Worm (Caenorhabditis elegans) whole organism, midembryonic: ENCODE results near the gene F23B12.1.
"Not testable (repeated sequence)": the region's sequence is repeated elsewhere in the genome, so short reads cannot be mapped to it uniquely, and the experiment has no call there.

Experiments used
- T22C8.4 ChIP-seq: fragments of 200-800 bp; sonication (Bioruptor generic); IDR thresholded peaks from 2 replicates; pipeline ENCODE4 v1.3.6; 2022; ENCODE audit warnings: missing genetic modification characterization, missing compliant biosample characterization
- cog-1 ChIP-seq: sonication (generic microtip); optimal IDR thresholded peaks from 2 replicates; lab custom pipeline; 2016; ENCODE audit warnings: missing genetic modification characterization, missing compliant biosample characterization
- flt-1 ChIP-seq: fragments of 200-800 bp; sonication (Bioruptor generic); IDR thresholded peaks from 2 replicates; pipeline ENCODE4 v1.3.6; 2022; ENCODE audit warnings: missing genetic modification characterization, missing compliant biosample characterization
- klf-2 ChIP-seq: fragments of 200-800 bp; sonication (Bioruptor generic); conservative IDR thresholded peaks from 2 replicates; pipeline ENCODE4 v1.3.6; 2022; ENCODE audit warnings: missing genetic modification reagents, missing genetic modification characterization, missing compliant biosample characterization
- med-1 ChIP-seq: sonication (generic microtip); optimal IDR thresholded peaks from 2 replicates; lab custom pipeline; 2017; ENCODE audit warnings: missing genetic modification characterization, mild to moderate bottlenecking, missing compliant biosample characterization, antibody characterized with exemption, missing genetic modification reagents; ENCODE audit not compliant: insufficient read depth
- ref-1 ChIP-seq: fragments of 200-800 bp; sonication (Bioruptor generic); conservative IDR thresholded peaks from 2 replicates; pipeline ENCODE4 v1.3.6; 2022; ENCODE audit warnings: missing genetic modification reagents, missing genetic modification characterization, missing compliant biosample characterization
- tab-1 ChIP-seq: fragments of 200-800 bp; sonication (Bioruptor generic); IDR thresholded peaks from 2 replicates; pipeline ENCODE4 v1.3.6; 2022; ENCODE audit warnings: missing genetic modification characterization, missing compliant biosample characterization
- ztf-23 ChIP-seq: fragments of 200-800 bp; sonication (Bioruptor generic); IDR thresholded peaks from 2 replicates; pipeline ENCODE4 v1.3.6; 2022; ENCODE audit warnings: missing genetic modification reagents, missing genetic modification characterization, missing compliant biosample characterization
- ztf-29 ChIP-seq: fragments of 200-800 bp; sonication (Bioruptor generic); IDR thresholded peaks from 2 replicates; pipeline ENCODE4 v1.3.6; 2022; ENCODE audit warnings: missing genetic modification reagents, missing genetic modification characterization, missing compliant biosample characterization

F23B12.1 gene

DNA sequence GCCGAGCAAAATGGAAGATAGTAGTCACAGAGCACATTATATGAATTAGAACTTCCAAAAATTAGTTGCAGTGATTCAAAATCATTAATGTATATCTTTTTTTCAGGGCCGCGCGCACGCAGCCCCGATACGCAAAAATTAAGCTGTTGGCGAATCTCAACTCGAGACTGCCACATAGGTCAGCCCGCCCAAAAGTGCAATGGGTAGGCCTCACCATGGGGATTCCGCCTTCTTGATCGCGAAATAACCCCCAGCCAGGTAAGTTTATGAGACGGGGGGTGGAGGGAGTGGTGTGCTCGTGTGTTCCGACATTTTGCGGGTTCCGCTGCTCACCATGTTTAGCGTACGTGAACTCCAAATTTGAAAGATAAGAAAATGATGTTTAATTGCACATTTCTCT is 34.1 kb downstream of the F23B12.1 start, which contains the start of gene F08H9.3:
TSS of gene F08H9.3 (minus strand) at position 252 of the 400 bp plus-strand sequence.
- not testable (repeated sequence) for TF ChIP-seq cog-1 (tag; lab: Kevin White, UChicago); ztf-29 (GFP tag; lab: Robert Waterston, UW); klf-2

- TF ChIP-seq ztf-23 (GFP tag; lab: Robert Waterston, UW) (no peak), cog-1 (tag; lab: Kevin White, UChicago) (no peak), klf-2 (no peak), ztf-29 (GFP tag; lab: Robert Waterston, UW) (no peak), ref-1 (no peak), tab-1 (no peak), flt-1 (no peak), med-1 (GFP tag; lab: Kevin White, UChicago) (no peak), T22C8.4 (GFP tag; lab: Robert Waterston, UW) (no peak)
Measured at ce11 chrV:14464368-14464767, 35.4 kb downstream of the F23B12.1 start, which contains the start of gene F08H9.4. F08H9.4 (minus strand) TSS chrV:14464428.

DNA sequence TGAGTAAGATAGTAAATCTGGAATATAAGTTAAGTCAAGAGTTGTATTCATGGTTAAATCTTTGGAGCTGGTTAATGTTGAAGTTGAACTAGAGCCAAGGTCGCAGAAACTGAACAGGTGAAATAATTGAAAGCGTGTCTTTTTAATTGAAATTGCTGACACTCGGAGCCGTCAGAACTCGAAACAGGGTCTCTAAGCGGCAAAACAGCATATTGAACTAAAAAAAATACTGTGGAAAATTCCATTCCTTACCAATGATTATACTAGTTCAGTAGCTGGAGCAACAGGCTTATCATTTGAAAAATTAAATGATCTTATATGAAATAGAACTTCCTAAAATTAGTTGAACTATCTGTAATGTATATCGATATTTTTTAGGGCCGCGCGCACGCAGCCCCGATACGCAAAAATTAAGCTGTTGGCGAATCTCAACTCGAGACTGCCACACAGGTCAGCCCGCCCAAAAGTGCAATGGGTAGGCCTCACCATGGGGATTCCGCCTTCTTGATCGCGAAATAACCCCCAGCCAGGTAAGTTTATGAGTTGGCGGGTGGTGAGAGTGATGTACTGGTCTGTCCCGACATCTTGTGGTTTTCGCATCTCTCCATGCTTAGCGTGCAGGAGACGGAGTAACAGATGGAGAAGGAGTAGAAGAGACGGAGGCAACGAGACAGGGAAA is 39.4 kb downstream of the F23B12.1 start, which contains the start of gene srz-97:
TSS of gene srz-97 (minus strand) at position 51 of the 679 bp plus-strand sequence.
- TF ChIP-seq ztf-23 (GFP tag; lab: Robert Waterston, UW) (no peak), flt-1 (0 out of 2 replicates have a peak, but pooled peaks have one; percentile 11), klf-2 (no peak), tab-1 (no peak), med-1 (GFP tag; lab: Kevin White, UChicago) (no peak), T22C8.4 (GFP tag; lab: Robert Waterston, UW) (no peak), ref-1 (0 out of 2 replicates have a peak, but pooled peaks have one; percentile 41), ztf-29 (GFP tag; lab: Robert Waterston, UW) (no peak), cog-1 (tag; lab: Kevin White, UChicago) (no peak)

DNA sequence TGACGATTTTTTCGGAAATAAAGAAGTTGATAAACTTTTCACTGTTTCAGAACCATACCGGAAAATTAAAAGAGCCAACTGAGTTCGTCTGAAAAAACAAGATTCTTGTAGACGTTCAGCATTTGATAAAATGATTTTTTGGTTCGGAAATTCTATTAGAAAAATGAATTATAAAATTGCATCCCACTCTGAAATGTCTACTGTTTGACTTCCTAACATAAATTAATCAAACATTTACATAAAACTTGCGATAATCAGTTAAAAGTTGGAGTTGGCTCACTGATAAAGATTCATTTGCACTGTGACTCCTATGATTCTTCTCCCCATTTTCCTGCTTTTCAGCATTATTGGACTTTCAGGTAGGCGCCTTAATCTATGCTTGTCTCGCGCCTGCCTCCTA is 40.0 kb downstream of the F23B12.1 start, which contains the start of gene clec-57:
TSS of gene clec-57 (plus strand) at position 301 of the 400 bp plus-strand sequence.
- TF ChIP-seq med-1 (GFP tag; lab: Kevin White, UChicago) (no peak), flt-1 (no peak), ztf-23 (GFP tag; lab: Robert Waterston, UW) (no peak), tab-1 (no peak), klf-2 (no peak), cog-1 (tag; lab: Kevin White, UChicago) (no peak), ztf-29 (GFP tag; lab: Robert Waterston, UW) (no peak), ref-1 (no peak), T22C8.4 (GFP tag; lab: Robert Waterston, UW) (no peak)

- TF ChIP-seq klf-2 (no peak), T22C8.4 (GFP tag; lab: Robert Waterston, UW) (no peak), cog-1 (tag; lab: Kevin White, UChicago) (no peak), med-1 (GFP tag; lab: Kevin White, UChicago) (no peak), ref-1 (no peak), ztf-23 (GFP tag; lab: Robert Waterston, UW) (no peak), tab-1 (no peak), flt-1 (no peak), ztf-29 (GFP tag; lab: Robert Waterston, UW) (no peak)
Measured at ce11 chrV:14472229-14472628, 43.3 kb downstream of the F23B12.1 start, which contains the start of gene clec-227. clec-227 (plus strand) TSS chrV:14472529.

ce11 chrV:14474099-14474498 is 45.1 kb downstream of the F23B12.1 start, which contains the start of gene clec-56:
clec-56 (plus strand) TSS chrV:14474399.
- no peak for TF ChIP-seq flt-1

DNA sequence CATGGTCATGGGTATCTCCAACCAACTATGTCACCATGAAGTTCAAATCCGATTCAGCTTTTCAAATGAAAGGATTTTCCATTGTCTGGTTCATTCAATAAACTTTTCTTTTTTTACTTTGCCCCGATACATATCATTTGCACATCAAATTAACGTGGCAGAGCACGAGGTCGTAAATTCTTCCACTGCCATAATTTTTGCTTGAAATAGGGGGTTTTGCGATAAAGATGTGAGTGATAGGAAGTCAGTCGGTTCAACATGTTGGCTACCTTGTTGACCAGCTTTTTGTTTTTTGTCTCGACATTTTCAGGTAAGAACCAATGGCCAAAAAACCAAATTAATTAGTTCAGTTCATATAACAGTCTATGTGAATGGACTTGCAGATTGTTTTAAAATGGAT is 47.7 kb downstream of the F23B12.1 start, which contains the start of gene clec-54:
TSS of gene clec-54 (plus strand) at position 224 of the 400 bp plus-strand sequence.
- TF ChIP-seq T22C8.4 (GFP tag; lab: Robert Waterston, UW) = no peak
- TF ChIP-seq tab-1 = no peak
- no peak for TF ChIP-seq med-1 (GFP tag; lab: Kevin White, UChicago)
- TF ChIP-seq cog-1 (tag; lab: Kevin White, UChicago) = no peak
- no peak for TF ChIP-seq ztf-29 (GFP tag; lab: Robert Waterston, UW)
- TF ChIP-seq ref-1 = no peak
- TF ChIP-seq ztf-23 (GFP tag; lab: Robert Waterston, UW) = no peak
- no peak for TF ChIP-seq flt-1
- TF ChIP-seq klf-2 = no peak

DNA sequence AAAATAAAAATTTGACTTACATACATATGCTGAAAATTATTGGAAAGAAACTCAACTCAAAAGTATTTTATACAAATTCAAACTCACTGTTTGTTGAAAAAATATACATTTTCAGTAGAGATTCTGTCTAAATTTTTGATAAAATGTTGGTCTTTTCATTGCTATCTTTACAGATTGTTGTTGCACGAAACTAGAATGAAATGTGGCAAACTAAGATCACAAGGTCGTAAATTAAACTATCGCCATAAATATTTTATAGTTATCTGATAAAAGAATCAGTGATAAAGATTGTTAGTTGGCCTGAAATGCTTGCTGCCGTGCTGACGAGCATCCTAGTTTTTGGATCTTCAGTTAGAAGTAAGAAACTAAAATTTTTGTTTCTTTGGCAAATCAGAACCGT is 50.0 kb downstream of the F23B12.1 start, which contains the start of gene clec-55:
TSS of gene clec-55 (plus strand) at position 301 of the 400 bp plus-strand sequence.
- TF ChIP-seq flt-1 = no peak
- TF ChIP-seq cog-1 (tag; lab: Kevin White, UChicago) = no peak
- TF ChIP-seq tab-1 = no peak
- no peak for TF ChIP-seq T22C8.4 (GFP tag; lab: Robert Waterston, UW)
- TF ChIP-seq ztf-23 (GFP tag; lab: Robert Waterston, UW) = no peak
- no peak for TF ChIP-seq ref-1
- no peak for TF ChIP-seq klf-2
- TF ChIP-seq med-1 (GFP tag; lab: Kevin White, UChicago) = no peak
- no peak for TF ChIP-seq ztf-29 (GFP tag; lab: Robert Waterston, UW)
